Fruit fly (Drosophila melanogaster): Measurements from ENCODE around the gene CG31523.

dm6 chr3R:4449256-4449655 is 29.8 kb downstream of the CG31523 start:
- no peak for TF ChIP-seq CTCF (optimal IDR thresholded peaks at IDR 0.05)
- no peak for TF ChIP-seq CG8478 (optimal IDR thresholded peaks at IDR 0.05)
